Worm (Caenorhabditis elegans) whole organism, L1 larva: ENCODE measurements around the gene slc-17.9.

ENCODE experiments used
- ceh-8 ChIP-seq: fragments of 200-800 bp; sonication (Bioruptor generic); optimal IDR thresholded peaks from 2 replicates; lab custom pipeline; 2018; ENCODE audit warnings: mild to moderate bottlenecking, missing genetic modification characterization, moderate library complexity, missing compliant biosample characterization
- fos-1 ChIP-seq: fragments of 150-350 bp; optimal IDR thresholded peaks from 2 replicates; lab custom pipeline; 2014; ENCODE audit warnings: missing biosample characterization, missing genetic modification characterization
- nhr-76 ChIP-seq: sonication (generic microtip); optimal IDR thresholded peaks from 2 replicates; lab custom pipeline; 2017; ENCODE audit warnings: missing biosample characterization, missing genetic modification characterization
- unc-130 ChIP-seq: fragments of 150-350 bp; optimal IDR thresholded peaks from 2 replicates; lab custom pipeline; 2017; ENCODE audit warnings: missing biosample characterization, missing genetic modification characterization, inconsistent platforms

ce11 chrX:9735479-9735878 lies 29.2 kb downstream of the slc-17.9 start:
- TF ChIP-seq unc-130 (no peak), fos-1 (tag; lab: Kevin White, UChicago) (no peak), ceh-8 (GFP tag; lab: Kevin White, UChicago) (no peak), nhr-76 (tag; lab: Kevin White, UChicago) (no peak)
